Fruit fly (Drosophila melanogaster) whole organism, larva: ENCODE results near the gene CG5727.

ENCODE experiments used
- noc ChIP-seq: fragments of 200-800 bp; sonication (Bioruptor generic); optimal IDR thresholded peaks from 3 replicates; lab custom pipeline; 2019; ENCODE audit warnings: missing biosample characterization, mild to moderate bottlenecking, missing genetic modification characterization, moderate library complexity

Gene CG5727

dm6 chr2L:10226213-10226723 is 15.8 kb upstream of the CG5727 start:
- no peak for TF ChIP-seq noc

dm6 chr2L:10222550-10223231 is 12.2 kb upstream of the CG5727 start, which contains the start of gene Bcs1:
TSS of gene Bcs1 (plus strand) at chr2L:10222657.
- no peak for TF ChIP-seq noc

- no peak for TF ChIP-seq noc
These were observed 10.9 kb upstream of the CG5727 start for dm6 chr2L:10221387-10221705.

dm6 chr2L:10220501-10221386 is 10.3 kb upstream of the CG5727 start, which contains the start of the genes Npc1a and Prosalpha6:
TSS of gene Npc1a (minus strand) at chr2L:10221216.
TSS of gene Prosalpha6 (plus strand) at chr2L:10221351.
- TF ChIP-seq noc, result no peak

DNA sequence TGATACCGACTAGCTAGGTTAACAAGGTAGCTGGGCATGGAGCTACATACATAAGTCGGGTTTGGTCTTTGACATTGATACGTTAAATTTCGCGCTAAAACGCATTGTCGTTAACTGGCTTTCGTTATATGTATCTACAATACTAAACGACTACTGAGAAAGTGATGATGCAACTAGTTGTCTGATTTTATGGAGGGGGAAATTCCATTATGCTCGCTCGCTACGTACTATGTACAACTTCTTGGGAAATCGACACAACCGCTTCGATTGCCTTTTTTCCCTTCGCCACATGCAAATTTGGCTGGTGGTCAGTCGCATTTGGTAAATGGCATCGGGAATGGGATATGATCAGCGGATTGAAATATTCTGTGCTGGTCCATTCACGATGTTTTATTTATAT is 9.5 kb upstream of the CG5727 start:
- TF ChIP-seq noc, result no peak

DNA sequence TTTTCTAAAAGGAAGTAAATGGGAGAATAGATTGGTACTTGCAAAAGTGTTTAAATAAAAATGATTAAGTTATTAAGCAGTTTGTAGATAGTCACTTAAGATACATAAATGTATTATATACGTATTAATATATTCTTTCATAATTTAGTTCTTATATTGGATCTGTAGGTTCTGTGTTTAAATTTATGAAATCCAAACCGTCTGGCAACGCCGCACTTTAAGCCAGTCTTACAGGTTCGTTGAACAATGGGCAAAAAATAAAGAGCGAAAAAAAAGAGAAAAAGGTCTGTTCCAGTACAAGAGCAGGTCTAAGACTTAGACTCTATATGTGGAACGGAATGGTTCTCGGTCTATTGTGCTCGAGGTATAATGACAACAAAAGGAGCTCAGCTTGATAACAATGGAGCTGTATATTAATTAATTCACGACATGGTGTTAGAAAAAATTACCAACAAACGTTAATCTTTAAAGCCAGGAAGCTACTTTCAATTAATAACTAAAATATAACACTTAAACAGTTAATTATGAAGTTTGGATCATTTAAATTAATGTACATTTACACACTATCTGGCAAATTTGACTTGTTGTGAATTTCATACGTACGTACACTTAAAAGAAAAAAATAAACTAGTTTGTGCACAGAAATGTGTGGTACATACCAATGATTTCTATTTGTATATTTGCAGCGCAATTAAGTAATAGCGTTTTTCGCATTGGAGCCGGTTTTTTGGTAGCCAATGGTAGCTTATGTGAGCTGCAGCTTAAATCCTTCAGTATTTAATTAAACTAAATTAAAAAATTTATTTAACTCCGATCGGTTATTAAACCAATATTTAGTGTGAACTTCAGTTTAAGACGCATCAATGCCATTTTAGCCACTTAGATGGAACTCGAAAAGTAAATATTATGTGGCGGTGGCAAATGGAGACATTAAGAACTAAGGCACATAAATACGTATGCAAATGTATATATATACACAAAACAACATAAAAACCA is 1.4 kb downstream of the CG5727 start, which contains the start of gene CG5731:
Gene CG5731, minus strand, starts transcription at position 946 of the 996 bp plus-strand sequence.
- no peak for TF ChIP-seq noc

- TF ChIP-seq noc, result no peak
These were observed 3.8 kb downstream of the CG5727 start, which contains the start of gene Snx17 for dm6 chr2L:10206633-10207162. TSS of gene Snx17 (minus strand) at chr2L:10206961.

- no peak for TF ChIP-seq noc
These were observed 4.5 kb downstream of the CG5727 start for dm6 chr2L:10205940-10206339.

DNA sequence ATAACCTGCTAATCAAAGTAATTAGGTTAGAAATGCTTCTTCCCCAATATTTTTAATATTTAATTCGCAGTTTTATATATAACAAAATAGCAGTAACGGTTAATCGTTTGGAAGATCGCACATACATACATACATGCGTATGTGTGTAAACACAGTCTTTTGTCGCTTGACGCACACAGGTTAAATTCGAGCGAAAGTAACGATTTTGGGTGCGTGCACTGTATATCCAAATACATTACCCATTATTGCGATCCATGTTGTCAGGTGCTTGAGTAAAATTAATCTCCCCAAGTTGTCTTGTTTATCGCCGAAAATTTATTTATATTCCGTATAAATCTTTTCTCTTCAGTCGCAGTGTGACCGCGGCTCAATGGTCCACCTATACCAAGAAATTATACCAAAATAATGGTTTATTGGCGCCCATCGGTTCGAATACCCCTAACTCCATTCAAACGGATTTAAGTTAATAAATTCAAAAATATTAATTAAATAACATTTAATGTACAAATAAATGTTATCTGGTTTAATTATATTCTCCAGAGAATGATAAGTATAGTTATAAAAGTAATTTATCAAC is 6.5 kb downstream of the CG5727 start, which contains the start of gene CG34159:
Gene CG34159, minus strand, starts transcription at position 385 of the 577 bp plus-strand sequence.
- peak; percentile 13 for TF ChIP-seq noc

dm6 chr2L:10201743-10202142 is 8.7 kb downstream of the CG5727 start:
- no peak for TF ChIP-seq noc

dm6 chr2L:10200847-10201246 is 9.6 kb downstream of the CG5727 start, which contains the start of the genes Ripalpha and RpL7:
TSS of gene Ripalpha (minus strand) at chr2L:10200974.
TSS of gene RpL7 (plus strand) at chr2L:10201004.
- TF ChIP-seq noc, result peak; percentile 88

- no peak for TF ChIP-seq noc
These were observed 11.6 kb downstream of the CG5727 start, which contains the start of gene Sur for dm6 chr2L:10198911-10199310. TSS of gene Sur (minus strand) at chr2L:10199117.

DNA sequence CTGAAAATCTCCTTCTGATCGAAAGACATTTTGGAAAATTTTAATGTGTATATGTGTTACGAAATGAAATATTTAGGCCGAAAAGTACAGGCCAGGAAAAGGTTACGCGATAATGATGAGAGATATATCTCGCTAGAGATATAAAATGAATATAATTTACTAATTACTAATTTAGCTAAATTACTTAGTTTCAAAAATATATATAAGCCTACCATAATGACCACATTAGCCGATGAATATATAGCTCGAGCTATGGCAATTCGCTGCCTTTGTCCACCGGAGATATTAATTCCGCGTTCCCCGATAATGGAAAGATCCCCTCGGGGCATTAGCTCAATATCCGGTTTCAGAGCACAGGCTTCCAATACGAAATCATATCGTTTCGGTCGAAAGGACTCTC is 19.1 kb downstream of the CG5727 start, which contains the start of gene Fum4:
Gene Fum4, minus strand, starts transcription at position 101 of the 400 bp plus-strand sequence.
- TF ChIP-seq noc, result no peak

- TF ChIP-seq noc, result no peak
These were observed 30.2 kb downstream of the CG5727 start, which contains the start of gene CG44153 for dm6 chr2L:10180182-10180779. TSS of gene CG44153 (minus strand) at chr2L:10180256.
